Worm (Caenorhabditis elegans): ENCODE results near the gene grsp-2.

The grsp-2 gene

DNA sequence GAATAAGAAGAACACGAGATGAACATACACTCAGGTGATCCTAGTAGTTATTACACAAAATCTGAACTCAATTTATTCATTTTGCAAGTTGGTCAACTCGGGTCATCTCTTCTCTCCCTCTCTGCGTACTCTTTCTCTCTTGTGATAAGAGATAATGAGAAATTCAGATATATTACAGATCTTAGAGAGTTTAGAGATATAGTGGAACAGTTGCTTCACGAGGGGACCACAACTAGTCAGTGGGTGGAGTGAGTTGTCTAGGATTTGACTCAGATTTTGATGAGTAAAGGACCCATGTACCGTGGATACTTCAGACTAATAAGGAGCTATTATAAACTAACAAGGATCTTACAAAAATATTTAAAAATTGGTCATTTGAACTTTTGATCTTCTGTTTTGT, 2.5 kb upstream of the grsp-2 start, which contains the start of gene exc-5:
TSS of gene exc-5 (minus strand) at position 57 of the 400 bp plus-strand sequence.
- TF ChIP-seq ceh-100 (GFP tag; IDR thresholded peaks at IDR 0.05) (no peak), efl-1 (GFP tag; optimal IDR thresholded peaks at IDR 0.05) (no peak), egl-18 (GFP tag; IDR thresholded peaks at IDR 0.05) (no peak), somi-1 (GFP tag; optimal IDR thresholded peaks at IDR 0.05) (no peak), gei-17 (GFP tag; optimal IDR thresholded peaks at IDR 0.05) (no peak), egrh-3 (GFP tag; IDR thresholded peaks at IDR 0.05) (no peak), sptf-2 (GFP tag; optimal IDR thresholded peaks at IDR 0.05) (no peak), ztf-22 (GFP tag; optimal IDR thresholded peaks at IDR 0.05) (no peak), akir-1 (GFP tag; optimal IDR thresholded peaks at IDR 0.05) (no peak), pbrm-1 (GFP tag; IDR thresholded peaks at IDR 0.05) (no peak), tbx-9 (tag; optimal IDR thresholded peaks at IDR 0.05; ENCODE audit: borderline replicate concordance) (no peak), ceh-27 (GFP tag; optimal IDR thresholded peaks at IDR 0.05) (no peak), ztf-6 (GFP tag; IDR thresholded peaks at IDR 0.05) (no peak)

ce11 chrIV:8815162-8815561, 967 bp upstream of the grsp-2 start:
- TF ChIP-seq madf-3 (GFP tag; IDR thresholded peaks at IDR 0.05) (no peak), sdz-38 (tag; optimal IDR thresholded peaks at IDR 0.05) (no peak), cebp-1 (GFP tag; IDR thresholded peaks at IDR 0.05) (no peak), cebp-1 (tag; optimal IDR thresholded peaks at IDR 0.05) (no peak), hmg-1.2 (GFP tag; IDR thresholded peaks at IDR 0.05) (no peak), bed-2 (GFP tag; IDR thresholded peaks at IDR 0.05) (no peak)

DNA sequence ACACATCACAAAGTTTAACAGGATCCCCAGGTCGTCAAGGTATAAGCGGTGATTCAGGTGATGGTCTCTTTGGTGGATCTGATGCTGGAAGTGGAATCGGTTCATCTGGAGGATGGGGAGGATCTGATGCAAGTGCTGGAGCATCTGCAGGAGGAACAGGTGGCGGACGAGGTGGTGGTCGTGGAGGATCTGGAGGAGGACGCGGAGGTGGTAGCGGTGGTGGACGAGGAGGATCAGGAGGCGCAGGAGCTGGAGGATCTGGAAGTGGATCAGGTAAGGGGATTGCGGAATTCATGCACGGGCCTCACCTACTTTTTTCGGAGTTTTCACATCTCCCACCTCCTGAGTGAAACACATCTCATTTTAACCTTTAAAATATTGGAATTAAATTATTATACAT, 488 bp downstream of the grsp-2 start:
- no peak for TF ChIP-seq nfya-1 (tag; optimal IDR thresholded peaks at IDR 0.05; ENCODE audit: borderline replicate concordance, insufficient read depth)
- TF ChIP-seq rcor-1 (GFP tag; IDR thresholded peaks at IDR 0.05) = no peak
- TF ChIP-seq atf-7 (tag; optimal IDR thresholded peaks at IDR 0.05) = no peak
- TF ChIP-seq F52B5.7 (tag; optimal IDR thresholded peaks at IDR 0.05) = no peak
- no peak for TF ChIP-seq die-1 (tag; optimal IDR thresholded peaks at IDR 0.05)
- TF ChIP-seq hlh-12 (tag; optimal IDR thresholded peaks at IDR 0.05) = no peak
- TF ChIP-seq F55B11.4 (tag; optimal IDR thresholded peaks at IDR 0.05; ENCODE audit: borderline replicate concordance, insufficient read depth) = no peak
- peak; percentile 86 for TF ChIP-seq egrh-3 (GFP tag; IDR thresholded peaks at IDR 0.05)
- no peak for TF ChIP-seq athp-1 (tag; optimal IDR thresholded peaks at IDR 0.05)

DNA sequence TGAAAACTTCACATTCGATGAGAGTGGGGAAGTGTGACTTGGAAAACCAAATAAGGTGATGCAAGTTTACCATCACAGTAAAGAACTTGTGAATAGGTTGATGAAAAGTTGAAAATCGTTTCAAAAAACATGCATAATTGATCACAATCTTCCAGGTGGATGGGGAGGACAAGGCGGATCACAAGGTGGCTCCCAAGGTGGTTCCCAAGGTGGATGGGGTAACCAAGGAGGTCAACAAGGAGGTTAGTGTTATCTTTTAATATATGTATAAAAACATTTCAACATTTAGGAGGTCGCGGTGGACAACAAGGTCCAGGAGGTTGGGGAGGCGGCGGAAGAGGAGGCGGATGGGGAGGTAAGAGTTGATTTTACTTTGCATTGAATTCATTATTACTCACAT, 1.5 kb downstream of the grsp-2 start, which contains the start of gene T28C6.10:
TSS of gene T28C6.10 (plus strand) at position 301 of the 400 bp plus-strand sequence.
- TF ChIP-seq ceh-79 (tag; optimal IDR thresholded peaks at IDR 0.05) (no peak), madf-6 (GFP tag; IDR thresholded peaks at IDR 0.05) (no peak), F52B5.7 (tag; optimal IDR thresholded peaks at IDR 0.05) (no peak), F39B2.1 (GFP tag; IDR thresholded peaks at IDR 0.05) (no peak), aptf-2 (GFP tag; conservative IDR thresholded peaks at IDR 0.05) (no peak), madf-3 (GFP tag; IDR thresholded peaks at IDR 0.05) (no peak), fkh-3 (tag; optimal IDR thresholded peaks at IDR 0.05) (no peak), tbx-9 (tag; optimal IDR thresholded peaks at IDR 0.05; ENCODE audit: borderline replicate concordance) (no peak), ZK185.1 (tag; optimal IDR thresholded peaks at IDR 0.05; ENCODE audit: poor library complexity, severe bottlenecking) (no peak), F23B12.7 (tag; optimal IDR thresholded peaks at IDR 0.05; ENCODE audit: insufficient read depth) (no peak), F22D6.2 (tag; optimal IDR thresholded peaks at IDR 0.05) (no peak), ztf-3 (GFP tag; optimal IDR thresholded peaks at IDR 0.05) (no peak), Y79H2A.3 (GFP tag; conservative IDR thresholded peaks at IDR 0.05) (no peak), Y95B8A.8 (GFP tag; IDR thresholded peaks at IDR 0.05) (no peak), ztf-22 (GFP tag; optimal IDR thresholded peaks at IDR 0.05) (no peak), nhr-27 (tag; optimal IDR thresholded peaks at IDR 0.05) (no peak), F57C9.4 (tag; optimal IDR thresholded peaks at IDR 0.05) (no peak), let-607 (tag; optimal IDR thresholded peaks at IDR 0.05) (no peak), egl-44 (GFP tag; IDR thresholded peaks at IDR 0.05) (no peak)

Measured in whole organism, young adult.